Fruit fly (Drosophila melanogaster) whole organism, wandering third instar larva: ENCODE results near the gene CG14200.

ENCODE experiments used
- CG32264 ChIP-seq: fragments of 200-800 bp; sonication (Bioruptor generic); optimal IDR thresholded peaks from 2 replicates; lab custom pipeline; 2016; ENCODE audit warnings: missing biosample characterization, missing genetic modification characterization
- CG9705 ChIP-seq: fragments of 200-800 bp; sonication (Bioruptor generic); optimal IDR thresholded peaks from 2 replicates; lab custom pipeline; 2018; ENCODE audit warnings: missing biosample characterization, mild to moderate bottlenecking, missing genetic modification characterization
- Dif ChIP-seq: fragments of 200-275, 200-300 bp; sonication (Bioruptor generic); optimal IDR thresholded peaks from 2 replicates; lab custom pipeline; 2018; ENCODE audit warnings: missing biosample characterization, missing genetic modification characterization; ENCODE audit not compliant: partially characterized antibody
- HLH106 ChIP-seq: fragments of 200-800 bp; optimal IDR thresholded peaks from 3 replicates; lab custom pipeline; 2019; ENCODE audit warnings: missing biosample characterization, mild to moderate bottlenecking, missing genetic modification characterization, moderate library complexity
- Hnf4 ChIP-seq: fragments of 200-800 bp; sonication (Bioruptor generic); optimal IDR thresholded peaks from 2 replicates; lab custom pipeline; 2016; ENCODE audit warnings: missing biosample characterization, mild to moderate bottlenecking, missing genetic modification characterization
- Hr78 ChIP-seq: fragments of >200 bp; optimal IDR thresholded peaks from 2 replicates; lab custom pipeline; 2017; ENCODE audit warnings: missing biosample characterization, missing genetic modification characterization
- Myc ChIP-seq: fragments of >200 bp; optimal IDR thresholded peaks from 2 replicates; lab custom pipeline; 2017
- N ChIP-seq: fragments of >200 bp; optimal IDR thresholded peaks from 2 replicates; lab custom pipeline; 2018; ENCODE audit warnings: missing biosample characterization, missing external identifiers, missing genetic modification characterization
- Sp1 ChIP-seq: fragments of 200-800 bp; sonication (Bioruptor generic); optimal IDR thresholded peaks from 3 replicates; lab custom pipeline; 2019; ENCODE audit warnings: missing biosample characterization, mild to moderate bottlenecking, missing genetic modification characterization, moderate library complexity
- Vsx2 ChIP-seq: fragments of 200-300, 225-300 bp; sonication (Bioruptor generic); optimal IDR thresholded peaks from 2 replicates; lab custom pipeline; 2018; ENCODE audit warnings: missing biosample characterization, missing genetic modification characterization; ENCODE audit not compliant: partially characterized antibody
- br ChIP-seq: fragments of 200-800 bp; sonication (Bioruptor generic); optimal IDR thresholded peaks from 2 replicates; lab custom pipeline; 2016; ENCODE audit warnings: missing biosample characterization, missing genetic modification characterization
- brk ChIP-seq: fragments of 200-800 bp; sonication (Bioruptor generic); optimal IDR thresholded peaks from 2 replicates; lab custom pipeline; 2016; ENCODE audit warnings: missing biosample characterization, mild to moderate bottlenecking, missing genetic modification characterization
- dmrt93B ChIP-seq: fragments of 200-800 bp; sonication (Bioruptor generic); optimal IDR thresholded peaks from 2 replicates; lab custom pipeline; 2018; ENCODE audit warnings: missing biosample characterization, mild to moderate bottlenecking, missing genetic modification characterization
- dsf ChIP-seq: sonication (Bioruptor generic); optimal IDR thresholded peaks from 2 replicates; lab custom pipeline; 2016; ENCODE audit warnings: missing biosample characterization, missing genetic modification characterization, borderline replicate concordance
- ey ChIP-seq: fragments of 200-800 bp; sonication (Bioruptor generic); optimal IDR thresholded peaks from 2 replicates; lab custom pipeline; 2016; ENCODE audit warnings: missing biosample characterization, missing genetic modification characterization
- foxo ChIP-seq, 2 experiments: fragments of 200-800 bp; sonication (Bioruptor generic); optimal IDR thresholded peaks; 2 replicates in 1 of 2; 3 replicates in 1 of 2; lab custom pipeline; 2016 to 2017; ENCODE audit warnings: missing biosample characterization in 2 of 2, missing genetic modification characterization in 2 of 2
- fru ChIP-seq: fragments of 200-800 bp; sonication (Bioruptor generic); optimal IDR thresholded peaks from 3 replicates; lab custom pipeline; 2016; ENCODE audit warnings: missing biosample characterization, mild to moderate bottlenecking, missing genetic modification characterization
- h ChIP-seq: fragments of 200-800 bp; sonication (Bioruptor generic); optimal IDR thresholded peaks from 3 replicates; lab custom pipeline; 2016; ENCODE audit warnings: missing biosample characterization, mild to moderate bottlenecking, missing genetic modification characterization
- jim ChIP-seq: fragments of 175-275, 200-325 bp; sonication (Bioruptor generic); optimal IDR thresholded peaks from 2 replicates; lab custom pipeline; 2016; ENCODE audit warnings: missing biosample characterization, mild to moderate bottlenecking, missing genetic modification characterization
- pan ChIP-seq: fragments of >200 bp; optimal IDR thresholded peaks from 2 replicates; lab custom pipeline; 2017
- psq ChIP-seq: fragments of 200-800 bp; sonication (Bioruptor generic); optimal IDR thresholded peaks from 3 replicates; lab custom pipeline; 2017; ENCODE audit warnings: missing biosample characterization, mild to moderate bottlenecking, missing genetic modification characterization, moderate library complexity
- rgr ChIP-seq: fragments of 200-800 bp; sonication (Bioruptor generic); optimal IDR thresholded peaks from 3 replicates; lab custom pipeline; 2016; ENCODE audit warnings: missing biosample characterization, mild to moderate bottlenecking, missing genetic modification characterization
- sage ChIP-seq: fragments of 200-800 bp; sonication (Bioruptor generic); optimal IDR thresholded peaks from 2 replicates; lab custom pipeline; 2016; ENCODE audit warnings: missing biosample characterization, mild to moderate bottlenecking, missing genetic modification characterization
- sv ChIP-seq: fragments of 200-800 bp; sonication (Bioruptor generic); optimal IDR thresholded peaks from 3 replicates; lab custom pipeline; 2016; ENCODE audit warnings: missing biosample characterization, missing genetic modification characterization
- usp ChIP-seq: fragments of >200 bp; optimal IDR thresholded peaks from 2 replicates; lab custom pipeline; 2017; ENCODE audit warnings: missing biosample characterization, missing genetic modification characterization
- woc ChIP-seq: sonication (Bioruptor generic); optimal IDR thresholded peaks from 2 replicates; lab custom pipeline; 2016; ENCODE audit warnings: missing biosample characterization, mild to moderate bottlenecking, missing genetic modification characterization

Gene CG14200

DNA sequence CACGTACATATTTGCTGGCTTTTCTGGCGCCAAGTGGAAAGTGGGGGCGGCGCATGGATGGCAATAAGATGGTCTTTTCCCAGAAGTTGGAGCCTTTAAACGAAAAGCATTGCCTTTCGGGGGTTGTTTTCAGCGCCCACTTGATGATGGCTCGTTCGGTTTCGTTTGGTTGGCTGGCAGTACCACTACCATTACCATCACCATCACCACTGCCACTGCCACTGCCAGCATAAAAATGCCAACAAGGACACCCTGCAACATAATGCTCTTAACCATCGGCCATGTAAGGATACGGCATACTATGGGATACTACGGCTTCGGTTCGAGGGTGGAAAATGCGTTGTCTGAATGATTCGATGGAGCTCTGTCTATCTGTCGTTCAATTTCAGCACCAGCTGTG lies 40.1 kb downstream of the CG14200 start:
- no peak for TF ChIP-seq rgr (GFP tag; lab: Kevin White, UChicago)

DNA sequence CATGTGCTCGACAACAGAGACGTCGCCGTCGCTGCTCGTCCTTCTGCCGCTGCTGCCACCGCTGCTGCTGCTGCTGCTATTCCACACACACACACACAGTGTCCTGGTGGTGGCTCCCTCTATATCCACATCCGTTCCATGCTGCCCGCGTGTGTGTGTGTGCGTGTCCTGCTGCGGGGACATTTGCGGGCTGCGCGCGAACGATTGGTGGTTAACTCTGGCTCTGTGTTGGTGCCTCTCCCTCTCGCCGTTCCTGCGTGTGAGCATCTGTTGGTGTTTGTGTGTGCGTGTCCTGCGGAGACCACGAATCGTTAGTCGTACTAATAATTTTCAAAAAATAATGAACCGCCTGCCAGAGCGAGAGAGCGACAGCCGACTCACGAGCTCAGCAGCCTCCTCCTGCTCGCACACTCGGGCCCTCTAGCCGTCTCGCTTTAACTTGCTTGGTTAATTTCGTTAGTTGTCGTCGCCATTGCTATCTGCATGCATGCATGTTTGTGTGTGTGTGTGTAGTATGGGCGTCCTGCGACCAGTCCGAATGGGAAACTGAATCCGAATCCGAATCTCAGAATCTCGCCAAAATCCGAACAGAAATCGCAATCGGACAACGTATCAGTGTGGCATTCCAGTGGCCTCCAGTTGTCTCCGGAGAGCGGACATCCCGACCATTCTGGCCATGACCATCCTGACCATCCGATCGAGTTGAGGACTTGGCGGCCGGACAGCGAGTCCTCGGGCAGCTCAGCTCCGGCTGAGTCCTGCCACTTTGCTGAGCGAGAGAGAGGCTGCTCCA lies 50.8 kb downstream of the CG14200 start:
- TF ChIP-seq usp (GFP tag; lab: Kevin White, UChicago) (no peak), dsf (no peak), sv (no peak), jim (GFP tag; lab: Kevin White, UChicago) (no peak), Hnf4 (GFP tag; lab: Kevin White, UChicago) (no peak), sage (GFP tag; lab: Kevin White, UChicago) (no peak), br (no peak), rgr (GFP tag; lab: Kevin White, UChicago) (no peak)

DNA sequence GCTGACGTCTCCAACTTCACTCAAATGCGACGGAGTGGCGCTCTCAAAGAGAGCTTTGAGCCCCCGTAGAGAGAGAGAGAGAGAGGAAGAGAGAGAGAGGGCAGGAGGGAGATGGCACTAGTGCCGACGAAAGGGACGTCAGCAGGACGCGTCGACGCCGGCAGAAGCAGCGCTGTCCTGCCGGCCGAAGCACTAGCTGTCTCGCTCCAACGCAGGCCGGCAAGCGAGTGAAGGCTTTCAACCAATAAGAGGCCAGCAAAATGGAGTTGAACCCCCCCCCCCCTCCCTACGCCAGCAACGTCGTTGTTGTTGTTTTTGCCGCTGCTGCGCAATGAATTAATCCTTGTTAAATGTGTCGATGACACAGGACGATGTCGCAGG lies 51.3 kb downstream of the CG14200 start:
- peak; percentile 26 for TF ChIP-seq Dif (GFP tag; lab: Kevin White, UChicago)
- TF ChIP-seq CG32264 (GFP tag; lab: Kevin White, UChicago): no peak

DNA sequence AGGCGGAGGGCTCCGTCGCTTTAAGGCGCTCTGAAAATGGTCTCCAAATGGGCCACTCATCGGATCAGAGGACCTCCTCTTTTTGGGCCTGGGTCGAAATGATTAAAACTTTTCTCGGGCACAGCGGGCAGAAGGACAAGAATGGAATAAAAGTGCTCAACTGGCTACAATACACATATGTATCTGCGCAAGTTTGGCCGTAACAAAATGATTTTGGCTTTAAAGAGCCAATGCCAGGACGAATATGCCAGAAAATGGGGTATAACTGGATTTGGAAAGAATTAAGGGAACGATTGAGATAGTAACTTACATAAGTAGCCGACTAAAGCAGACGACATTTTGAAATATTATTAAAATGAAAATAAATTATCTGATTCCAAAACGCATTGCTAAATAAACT lies 52.1 kb downstream of the CG14200 start, which contains the start of gene CG32532:
Gene CG32532, minus strand, starts transcription at position 101 of the 400 bp plus-strand sequence.
- TF ChIP-seq psq (no peak), Myc (lab: Kevin White, UChicago) (no peak), N (GFP tag; lab: Kevin White, UChicago) (no peak), CG32264 (GFP tag; lab: Kevin White, UChicago) (no peak), brk (GFP tag; lab: Kevin White, UChicago) (no peak), Vsx2 (no peak), h (GFP tag; lab: Kevin White, UChicago) (no peak), dmrt93B (no peak), usp (GFP tag; lab: Kevin White, UChicago) (no peak), jim (GFP tag; lab: Kevin White, UChicago) (no peak), woc (no peak), pan (lab: Kevin White, UChicago) (no peak), Hr78 (GFP tag; lab: Kevin White, UChicago) (no peak), foxo (GFP tag; optimal IDR thresholded peaks at IDR 0.05; lab: Kevin White, UChicago) (no peak), dsf (no peak)

dm6 chrX:19548438-19548837 lies 53.1 kb downstream of the CG14200 start:
- TF ChIP-seq Vsx2: no peak

DNA sequence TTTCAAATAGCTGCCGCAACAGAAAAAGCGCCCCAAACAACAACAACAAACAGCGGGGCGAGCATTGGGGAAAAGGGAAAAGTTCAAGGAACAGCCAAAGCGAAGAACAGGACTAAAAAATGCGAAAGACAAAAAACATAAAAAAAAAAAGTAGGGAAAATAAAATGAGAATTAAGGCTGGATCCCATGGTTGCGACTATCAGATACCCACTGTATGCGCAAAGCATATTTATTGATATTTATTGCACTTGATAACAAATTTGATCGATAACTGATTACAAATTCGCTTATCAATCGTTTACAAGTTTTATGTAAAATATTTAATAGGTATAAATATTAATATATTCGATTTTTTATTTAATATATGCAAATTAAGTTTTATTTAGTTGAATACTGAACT lies 54.3 kb downstream of the CG14200 start:
- TF ChIP-seq fru (no peak), Vsx2 (no peak), pan (lab: Kevin White, UChicago) (no peak), Sp1 (no peak), sage (GFP tag; lab: Kevin White, UChicago) (no peak)

DNA sequence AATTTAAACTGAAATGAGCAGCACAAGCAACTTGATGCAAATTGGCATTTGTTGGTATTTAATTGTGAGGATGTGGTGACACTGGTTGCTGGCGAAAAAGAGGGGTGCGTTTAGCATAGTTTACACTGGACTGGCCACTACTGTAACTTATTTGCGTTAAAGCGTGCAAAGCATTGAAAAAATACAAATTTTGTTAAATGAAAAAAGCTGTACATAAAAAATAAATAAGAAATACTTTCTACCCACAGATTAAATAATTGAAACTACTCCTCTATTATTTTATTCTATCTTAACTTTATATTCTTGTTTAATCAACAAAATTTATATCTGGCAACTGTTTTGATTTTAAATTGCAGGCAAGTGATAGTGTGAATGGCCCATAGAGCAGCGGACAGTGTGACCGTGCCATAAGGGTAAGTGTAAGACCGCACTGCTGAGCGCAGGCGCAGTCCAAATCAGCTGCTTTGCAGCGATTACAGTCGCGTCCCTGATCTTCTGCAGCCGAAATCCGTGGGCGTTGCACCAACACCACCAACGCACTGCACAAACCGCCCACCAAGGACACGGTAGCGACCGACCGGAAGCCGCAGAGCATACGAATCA lies 70.5 kb downstream of the CG14200 start, which contains the start of the genes Grip84 and car:
Gene Grip84, minus strand, starts transcription at position 51 of the 603 bp plus-strand sequence.
Gene car, plus strand, starts transcription at position 306 of the 603 bp plus-strand sequence.
- TF ChIP-seq fru: peak; percentile 53
- TF ChIP-seq sv: peak; percentile 58
- TF ChIP-seq HLH106 (tag; lab: Kevin White, UChicago): peak; percentile 66
- TF ChIP-seq psq: peak; percentile 48
- TF ChIP-seq sage (GFP tag; lab: Kevin White, UChicago): no peak
- TF ChIP-seq ey (GFP tag; lab: Kevin White, UChicago): peak; percentile 32
- TF ChIP-seq N (GFP tag; lab: Kevin White, UChicago): peak; percentile 64
- no peak for TF ChIP-seq dsf
- peak; percentile 37 for TF ChIP-seq CG9705 (GFP tag; lab: Kevin White, UChicago)
